Fruit fly (Drosophila melanogaster): ENCODE results near the gene hid.

Gene hid

DNA sequence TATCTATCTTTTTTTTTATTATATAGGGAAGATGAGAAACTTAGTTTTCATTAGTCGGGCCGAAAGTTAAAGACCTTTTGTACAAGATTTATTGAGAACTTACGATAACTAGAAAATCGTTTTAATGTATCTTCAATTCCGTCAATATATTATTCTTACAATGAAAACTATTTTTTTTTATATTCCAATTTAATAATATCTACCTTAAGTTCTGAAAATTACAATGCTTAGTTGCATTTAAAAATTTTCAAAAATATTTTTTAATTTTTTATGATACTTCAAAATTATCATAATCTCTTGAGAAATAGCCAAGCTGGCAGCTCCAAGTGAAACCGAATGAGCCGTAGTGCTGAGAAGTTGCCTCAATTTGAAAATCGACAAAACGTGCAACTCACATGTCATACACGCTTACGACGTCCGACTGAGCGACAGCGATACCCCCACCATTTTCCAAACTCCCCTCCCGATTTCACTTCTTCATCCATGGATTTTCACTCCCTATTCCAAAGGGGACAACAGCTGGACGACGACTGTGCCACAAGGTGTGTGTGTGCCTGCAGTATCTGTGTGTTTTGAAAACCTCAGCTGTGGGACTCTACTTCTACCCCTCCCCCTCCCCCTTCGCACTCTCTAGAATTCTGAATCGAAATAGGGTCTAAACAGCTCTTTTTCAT is 43.6 kb upstream of the hid start (continued):
- no peak for TF ChIP-seq BtbVII (GFP tag; optimal IDR thresholded peaks at IDR 0.05)
- peak; percentile 66 for TF ChIP-seq CG18262 (tag; optimal IDR thresholded peaks at IDR 0.05)
- peak; percentile 23 for TF ChIP-seq CG10979 (tag; optimal IDR thresholded peaks at IDR 0.05)
- peak; percentile 83 for TF ChIP-seq pros (GFP tag; optimal IDR thresholded peaks at IDR 0.05)
- peak; percentile 91 for TF ChIP-seq Sry-β (GFP tag; optimal IDR thresholded peaks at IDR 0.05)
- no peak for TF ChIP-seq CG17912 (GFP tag; optimal IDR thresholded peaks at IDR 0.05)
- peak; percentile 63; the same call in 1 of the 3 replicates for TF ChIP-seq z (GFP tag; IDR thresholded peaks at IDR 0.05)
- TF ChIP-seq CG8388 (GFP tag; optimal IDR thresholded peaks at IDR 0.05), result peak; percentile 14
- peak; percentile 28 for TF ChIP-seq cwo (GFP tag; optimal IDR thresholded peaks at IDR 0.05)
- TF ChIP-seq lola (GFP tag; optimal IDR thresholded peaks at IDR 0.05), result peak in 1 of 3 experiments; percentile 74
- no peak for TF ChIP-seq Dip3 (GFP tag; optimal IDR thresholded peaks at IDR 0.05)
- TF ChIP-seq CG2129 (GFP tag; IDR thresholded peaks at IDR 0.05; ENCODE audit: partially characterized antibody), result no peak
- TF ChIP-seq CG8290 (GFP tag; optimal IDR thresholded peaks at IDR 0.05), result no peak
- TF ChIP-seq CG8290 (tag; optimal IDR thresholded peaks at IDR 0.05), result no peak
- peak; percentile 95 for TF ChIP-seq crol (GFP tag; IDR thresholded peaks at IDR 0.05)
- TF ChIP-seq D19A (tag; optimal IDR thresholded peaks at IDR 0.05), result no peak
- TF ChIP-seq CG2199 (GFP tag; IDR thresholded peaks at IDR 0.05), result peak; percentile 84
- no peak for TF ChIP-seq az2 (GFP tag; optimal IDR thresholded peaks at IDR 0.05)
- no peak for TF ChIP-seq CG3995 (GFP tag; optimal IDR thresholded peaks at IDR 0.05)
- TF ChIP-seq gce (GFP tag; IDR thresholded peaks at IDR 0.05), result no peak
- no peak for TF ChIP-seq Dbx (GFP tag; IDR thresholded peaks at IDR 0.05)
- peak; percentile 72 for TF ChIP-seq dmrt11E (tag; optimal IDR thresholded peaks at IDR 0.05)
- TF ChIP-seq CG10267 (tag; optimal IDR thresholded peaks at IDR 0.05), result peak; percentile 8
- TF ChIP-seq CG7839 (tag; optimal IDR thresholded peaks at IDR 0.05), result no peak
- TF ChIP-seq CG30020 (tag; optimal IDR thresholded peaks at IDR 0.05), result no peak
- TF ChIP-seq phol (tag; optimal IDR thresholded peaks at IDR 0.05), result peak; percentile 5
- no peak for TF ChIP-seq Nf-YB (GFP tag; optimal IDR thresholded peaks at IDR 0.05)
- peak; percentile 7 for TF ChIP-seq CG2712 (tag; optimal IDR thresholded peaks at IDR 0.05)
- TF ChIP-seq CG10209 (GFP tag; optimal IDR thresholded peaks at IDR 0.05), result peak; percentile 10
- no peak for TF ChIP-seq D (optimal IDR thresholded peaks at IDR 0.05)
- no peak for TF ChIP-seq D (GFP tag; optimal IDR thresholded peaks at IDR 0.05)
- peak; percentile 19 for TF ChIP-seq Blimp-1 (GFP tag; optimal IDR thresholded peaks at IDR 0.05)
- TF ChIP-seq HLH3B (GFP tag; IDR thresholded peaks at IDR 0.05), result no peak
- peak; percentile 35 for TF ChIP-seq nmo (GFP tag; optimal IDR thresholded peaks at IDR 0.05)
- no peak for TF ChIP-seq maf-S (GFP tag; optimal IDR thresholded peaks at IDR 0.05)
- TF ChIP-seq vfl (GFP tag; optimal IDR thresholded peaks at IDR 0.05), result no peak
- peak; percentile 97 for TF ChIP-seq twi (tag; optimal IDR thresholded peaks at IDR 0.05)
- TF ChIP-seq Hr39 (optimal IDR thresholded peaks at IDR 0.05), result no peak
- peak; percentile 22 for TF ChIP-seq Ssrp (tag; optimal IDR thresholded peaks at IDR 0.05)
- TF ChIP-seq vvl (GFP tag; IDR thresholded peaks at IDR 0.05), result 0 out of 2 replicates have a peak, but pooled peaks have one; percentile 19
- TF ChIP-seq CG43689 (GFP tag; IDR thresholded peaks at IDR 0.05), result no peak
- no peak for TF ChIP-seq odd (GFP tag; optimal IDR thresholded peaks at IDR 0.05)
- TF ChIP-seq grau (tag; optimal IDR thresholded peaks at IDR 0.05), result peak; percentile 24
- TF ChIP-seq Taf1 (GFP tag; IDR thresholded peaks at IDR 0.05), result no peak
- TF ChIP-seq C15 (GFP tag; IDR thresholded peaks at IDR 0.05), result no peak
- no peak for TF ChIP-seq bcd (GFP tag; optimal IDR thresholded peaks at IDR 0.05)
- TF ChIP-seq sens-2 (GFP tag; IDR thresholded peaks at IDR 0.05), result peak; percentile 24; the same call in 1 of the 2 replicates
- no peak for TF ChIP-seq lov (optimal IDR thresholded peaks at IDR 0.05)
- TF ChIP-seq lov (GFP tag; IDR thresholded peaks at IDR 0.05), result 0 out of 3 replicates have a peak, but pooled peaks have one; percentile 28
- TF ChIP-seq vnd (GFP tag; IDR thresholded peaks at IDR 0.05; ENCODE audit: partially characterized antibody), result no peak
- TF ChIP-seq sens (GFP tag), result no peak

Measured in whole organism, embryonic.